Worm (Caenorhabditis elegans) whole organism, young adult: ENCODE data around the gene C14A4.12.
A peak's percentile ranks its signal among the peaks of the same experiment; 100 is the strongest.

Source experiments
- B0019.2 ChIP-seq: fragments of 200-800 bp; sonication (Bioruptor generic); conservative IDR thresholded peaks from 2 replicates; pipeline ENCODE4 v1.3.6; 2022; ENCODE audit warnings: missing genetic modification reagents, missing genetic modification characterization, missing compliant biosample characterization
- F23B12.7 ChIP-seq: sonication (generic microtip); optimal IDR thresholded peaks from 2 replicates; lab custom pipeline; 2017; ENCODE audit warnings: missing genetic modification characterization, mild to moderate bottlenecking, missing compliant biosample characterization, antibody characterized with exemption, moderate library complexity; ENCODE audit not compliant: insufficient read depth
- F52B5.7 ChIP-seq: sonication (generic microtip); optimal IDR thresholded peaks from 2 replicates; lab custom pipeline; 2016; ENCODE audit warnings: mild to moderate bottlenecking, missing genetic modification characterization, missing compliant biosample characterization
- F55B11.4 ChIP-seq: sonication (generic microtip); optimal IDR thresholded peaks from 2 replicates; lab custom pipeline; 2016; ENCODE audit warnings: missing compliant biosample characterization, missing genetic modification characterization, borderline replicate concordance; ENCODE audit not compliant: insufficient read depth
- F57C9.4 ChIP-seq: sonication (generic microtip); optimal IDR thresholded peaks from 2 replicates; lab custom pipeline; 2017; ENCODE audit warnings: mild to moderate bottlenecking, missing genetic modification characterization, missing compliant biosample characterization
- Y53F4B.3 ChIP-seq: fragments of 200-800 bp; sonication (Bioruptor generic); IDR thresholded peaks from 2 replicates; pipeline ENCODE4 v1.3.6; 2022; ENCODE audit warnings: missing genetic modification reagents, missing genetic modification characterization, missing compliant biosample characterization
- Y53G8AR.9 ChIP-seq: fragments of 200-800 bp; sonication (Bioruptor generic); conservative IDR thresholded peaks from 2 replicates; pipeline ENCODE4 v1.3.6; 2022; ENCODE audit warnings: missing genetic modification reagents, missing genetic modification characterization, missing compliant biosample characterization
- Y95B8A.8 ChIP-seq: fragments of 200-800 bp; sonication (Bioruptor generic); IDR thresholded peaks from 2 replicates; pipeline ENCODE4 v1.3.6; 2022; ENCODE audit warnings: missing genetic modification reagents, missing genetic modification characterization, missing compliant biosample characterization
- ZK185.1 ChIP-seq: sonication (generic microtip); optimal IDR thresholded peaks from 2 replicates; lab custom pipeline; 2016; ENCODE audit warnings: mild to moderate bottlenecking, missing genetic modification characterization, missing compliant biosample characterization; ENCODE audit not compliant: poor library complexity, severe bottlenecking
- ama-1 ChIP-seq, 3 experiments: fragments of 150-350 bp in 1 of 3; sonication (generic microtip) in 2 of 3; optimal IDR thresholded peaks; 2 replicates each; lab custom pipeline; 2014 to 2018; ENCODE audit warnings: missing biosample characterization in 2 of 3, missing genetic modification characterization in 2 of 3, missing genetic modification reagents in 2 of 3
- atf-7 ChIP-seq: sonication (generic microtip); optimal IDR thresholded peaks from 2 replicates; lab custom pipeline; 2017; ENCODE audit warnings: mild to moderate bottlenecking, missing genetic modification characterization, missing compliant biosample characterization
- athp-1 ChIP-seq: sonication (generic microtip); optimal IDR thresholded peaks from 2 replicates; lab custom pipeline; 2017; ENCODE audit warnings: mild to moderate bottlenecking, missing genetic modification characterization, missing compliant biosample characterization
- cebp-1 ChIP-seq, 2 experiments: fragments of 200-800 bp in 1 of 2; sonication (Bioruptor generic) in 1 of 2; sonication (generic microtip) in 1 of 2; IDR thresholded peaks in 1 of 2; optimal IDR thresholded peaks in 1 of 2; 2 replicates each; pipeline versions ENCODE4 v1.3.6 to Lab custom; 2017 to 2022; ENCODE audit warnings: missing compliant biosample characterization in 2 of 2, missing genetic modification characterization in 2 of 2, mild to moderate bottlenecking in 1 of 2, missing genetic modification reagents in 1 of 2, moderate library complexity in 1 of 2
- ceh-40 ChIP-seq: fragments of 200-800 bp; sonication (Bioruptor generic); IDR thresholded peaks from 2 replicates; pipeline ENCODE4 v1.3.6; 2022; ENCODE audit warnings: missing genetic modification characterization, missing compliant biosample characterization
- ceh-58 ChIP-seq: fragments of 200-800 bp; sonication (Bioruptor generic); IDR thresholded peaks from 2 replicates; pipeline ENCODE4 v1.3.6; 2022; ENCODE audit warnings: missing genetic modification characterization, missing compliant biosample characterization
- die-1 ChIP-seq: sonication (generic microtip); optimal IDR thresholded peaks from 2 replicates; lab custom pipeline; 2016; ENCODE audit warnings: missing genotype, mild to moderate bottlenecking, missing genetic modification characterization, missing compliant biosample characterization
- egl-18 ChIP-seq: fragments of 200-800 bp; sonication (Bioruptor generic); IDR thresholded peaks from 2 replicates; pipeline ENCODE4 v1.3.6; 2022; ENCODE audit warnings: missing genetic modification reagents, missing genetic modification characterization, missing compliant biosample characterization
- egl-44 ChIP-seq: fragments of 200-800 bp; sonication (Bioruptor generic); IDR thresholded peaks from 2 replicates; pipeline ENCODE4 v1.3.6; 2022; ENCODE audit warnings: missing genetic modification reagents, missing genetic modification characterization, missing compliant biosample characterization
- egrh-3 ChIP-seq: fragments of 200-800 bp; sonication (Bioruptor generic); IDR thresholded peaks from 2 replicates; pipeline ENCODE4 v1.3.6; 2022; ENCODE audit warnings: missing genetic modification reagents, missing genetic modification characterization, missing compliant biosample characterization
- ekl-4 ChIP-seq: fragments of 200-800 bp; sonication (Bioruptor generic); IDR thresholded peaks from 2 replicates; pipeline ENCODE4 v1.3.6; 2022; ENCODE audit warnings: missing genetic modification reagents, missing genetic modification characterization, missing compliant biosample characterization
- hrde-1 ChIP-seq: sonication (generic microtip); optimal IDR thresholded peaks from 2 replicates; lab custom pipeline; 2016; ENCODE audit warnings: missing genetic modification characterization, mild to moderate bottlenecking, missing compliant biosample characterization, moderate library complexity, missing genotype, missing genetic modification reagents, borderline replicate concordance
- lag-1 ChIP-seq: fragments of 200-800 bp; sonication (Bioruptor generic); IDR thresholded peaks from 2 replicates; pipeline ENCODE4 v1.3.6; 2022; ENCODE audit warnings: missing genetic modification reagents, missing genetic modification characterization, missing compliant biosample characterization
- let-526 ChIP-seq: fragments of 200-800 bp; sonication (Bioruptor generic); IDR thresholded peaks from 2 replicates; pipeline ENCODE4 v1.3.6; 2022; ENCODE audit warnings: missing genetic modification reagents, missing genetic modification characterization, missing compliant biosample characterization
- lin-26 ChIP-seq: fragments of 200-800 bp; sonication (Bioruptor generic); IDR thresholded peaks from 2 replicates; pipeline ENCODE4 v1.3.6; 2022; ENCODE audit warnings: missing genetic modification reagents, missing genetic modification characterization, missing compliant biosample characterization
- lsl-1 ChIP-seq: fragments of 200-800 bp; sonication (Bioruptor generic); optimal IDR thresholded peaks from 2 replicates; lab custom pipeline; 2018; ENCODE audit warnings: mild to moderate bottlenecking, missing genetic modification characterization, moderate library complexity, missing compliant biosample characterization
- madf-8 ChIP-seq: fragments of 200-800 bp; sonication (Bioruptor generic); conservative IDR thresholded peaks from 2 replicates; pipeline ENCODE4 v1.3.6; 2022; ENCODE audit warnings: missing genetic modification reagents, missing genetic modification characterization, missing compliant biosample characterization
- mcd-1 ChIP-seq: fragments of 200-800 bp; sonication (Bioruptor generic); IDR thresholded peaks from 2 replicates; pipeline ENCODE4 v1.3.6; 2022; ENCODE audit warnings: missing genetic modification reagents, missing genetic modification characterization, missing compliant biosample characterization
- mes-4 ChIP-seq: sonication (generic microtip); optimal IDR thresholded peaks from 2 replicates; lab custom pipeline; 2016; ENCODE audit warnings: missing genotype, missing genetic modification characterization, missing compliant biosample characterization
- nfya-1 ChIP-seq: sonication (generic microtip); optimal IDR thresholded peaks from 2 replicates; lab custom pipeline; 2017; ENCODE audit warnings: antibody characterized with exemption, missing compliant biosample characterization, missing genetic modification characterization, borderline replicate concordance; ENCODE audit not compliant: insufficient read depth
- nhr-120 ChIP-seq: fragments of 200-800 bp; sonication (Bioruptor generic); IDR thresholded peaks from 2 replicates; pipeline ENCODE4 v1.3.6; 2022; ENCODE audit warnings: missing genetic modification characterization, missing compliant biosample characterization
- nhr-80 ChIP-seq: sonication (generic microtip); optimal IDR thresholded peaks from 2 replicates; lab custom pipeline; 2016; ENCODE audit warnings: missing genetic modification characterization, missing compliant biosample characterization
- nhr-90 ChIP-seq: sonication (generic microtip); optimal IDR thresholded peaks from 2 replicates; lab custom pipeline; 2016; ENCODE audit warnings: missing genotype, mild to moderate bottlenecking, missing genetic modification characterization, missing compliant biosample characterization
- pha-4 ChIP-seq: fragments of 150-350 bp; sonication (generic microtip); optimal IDR thresholded peaks from 2 replicates; lab custom pipeline; 2014; ENCODE audit warnings: missing biosample characterization, missing genetic modification reagents, missing genetic modification characterization
- snpc-1.1 ChIP-seq: sonication (generic microtip); optimal IDR thresholded peaks from 2 replicates; lab custom pipeline; 2017; ENCODE audit warnings: missing genetic modification characterization, mild to moderate bottlenecking, missing compliant biosample characterization, antibody characterized with exemption, moderate library complexity, missing genotype, missing genetic modification reagents; ENCODE audit not compliant: insufficient read depth
- snpc-1.3 ChIP-seq: sonication (generic microtip); optimal IDR thresholded peaks from 2 replicates; lab custom pipeline; 2017; ENCODE audit warnings: missing genetic modification characterization, mild to moderate bottlenecking, missing compliant biosample characterization, antibody characterized with exemption, moderate library complexity, missing genotype, missing genetic modification reagents; ENCODE audit not compliant: insufficient read depth
- snpc-4 ChIP-seq, 5 experiments: fragments of 150-350 bp in 1 of 5; sonication (generic microtip) in 4 of 5; optimal IDR thresholded peaks; 2 replicates each; lab custom pipeline; 2014 to 2018; ENCODE audit warnings: missing genetic modification characterization in 5 of 5, missing biosample characterization in 3 of 5, antibody characterized with exemption in 2 of 5, mild to moderate bottlenecking in 2 of 5, missing compliant biosample characterization in 2 of 5, missing genotype in 2 of 5, moderate library complexity in 2 of 5, missing genetic modification reagents in 1 of 5
- sptf-2 ChIP-seq: fragments of 200-800 bp; sonication (Bioruptor generic); optimal IDR thresholded peaks from 2 replicates; lab custom pipeline; 2018; ENCODE audit warnings: mild to moderate bottlenecking, missing genetic modification characterization, missing compliant biosample characterization
- tlf-1 ChIP-seq: fragments of 200-800 bp; sonication (Bioruptor generic); optimal IDR thresholded peaks from 2 replicates; lab custom pipeline; 2018; ENCODE audit warnings: mild to moderate bottlenecking, missing genetic modification characterization, missing compliant biosample characterization
- xnd-1 ChIP-seq: sonication (generic microtip); optimal IDR thresholded peaks from 2 replicates; lab custom pipeline; 2016; ENCODE audit warnings: missing genotype, missing genetic modification reagents, missing genetic modification characterization, missing compliant biosample characterization
- ztf-28 ChIP-seq: fragments of 200-800 bp; sonication (Bioruptor generic); IDR thresholded peaks from 2 replicates; pipeline ENCODE4 v1.3.6; 2022; ENCODE audit warnings: missing genetic modification reagents, missing genetic modification characterization, missing compliant biosample characterization

C14A4.12 gene

DNA sequence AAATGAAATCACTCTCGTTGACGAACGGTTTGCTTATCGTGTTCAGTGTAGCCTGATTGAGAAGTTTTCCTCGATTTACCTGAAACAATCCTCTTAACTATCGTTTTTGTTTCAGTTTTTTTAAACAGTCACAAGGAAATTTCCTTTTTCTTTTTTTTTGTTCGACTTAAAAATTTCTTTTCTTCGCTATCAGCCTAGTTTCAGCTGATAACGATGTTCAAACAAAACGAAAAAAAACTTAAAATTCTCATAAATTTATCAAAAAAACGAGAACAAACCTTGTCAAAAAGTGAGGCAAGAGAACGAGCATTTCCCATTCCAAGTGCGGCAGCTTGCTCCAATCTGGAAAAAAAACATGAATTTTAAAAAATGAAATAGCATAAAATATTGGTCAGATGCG lies 40.7 kb downstream of the C14A4.12 start:
- TF ChIP-seq lag-1 (no peak), athp-1 (tag; lab: Kevin White, UChicago) (no peak), nhr-80 (peak; percentile 72)

DNA sequence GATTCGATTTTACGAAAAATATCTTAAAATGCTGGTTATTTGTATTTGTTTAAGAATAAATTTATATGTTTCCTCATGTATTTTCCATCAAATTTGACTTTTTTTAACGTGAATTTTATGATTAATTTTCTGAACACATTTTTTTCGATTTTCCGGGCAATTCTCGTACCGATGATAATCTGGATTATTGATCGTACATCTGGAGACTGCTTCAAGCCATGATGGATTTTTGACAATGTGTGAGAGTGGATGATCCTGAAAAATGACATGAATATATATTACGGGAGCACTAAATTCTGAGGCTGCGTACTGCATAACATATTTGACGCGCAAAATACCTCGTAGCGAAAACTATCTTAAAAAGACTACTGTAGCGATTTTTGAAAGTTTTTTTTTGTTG lies 41.6 kb downstream of the C14A4.12 start:
- TF ChIP-seq mcd-1 (GFP tag; lab: Robert Waterston, UW) (no peak), lag-1 (no peak), nhr-120 (GFP tag; lab: Robert Waterston, UW) (no peak), let-526 (GFP tag; lab: Robert Waterston, UW) (no peak), ceh-40 (GFP tag; lab: Robert Waterston, UW) (no peak), B0019.2 (GFP tag; lab: Robert Waterston, UW) (no peak), ZK185.1 (tag; lab: Kevin White, UChicago) (no peak), ama-1 (optimal IDR thresholded peaks at IDR 0.05; lab: Kevin White, UChicago) (no peak), ama-1 (GFP tag; optimal IDR thresholded peaks at IDR 0.05; lab: Kevin White, UChicago) (no peak), sptf-2 (no peak)

DNA sequence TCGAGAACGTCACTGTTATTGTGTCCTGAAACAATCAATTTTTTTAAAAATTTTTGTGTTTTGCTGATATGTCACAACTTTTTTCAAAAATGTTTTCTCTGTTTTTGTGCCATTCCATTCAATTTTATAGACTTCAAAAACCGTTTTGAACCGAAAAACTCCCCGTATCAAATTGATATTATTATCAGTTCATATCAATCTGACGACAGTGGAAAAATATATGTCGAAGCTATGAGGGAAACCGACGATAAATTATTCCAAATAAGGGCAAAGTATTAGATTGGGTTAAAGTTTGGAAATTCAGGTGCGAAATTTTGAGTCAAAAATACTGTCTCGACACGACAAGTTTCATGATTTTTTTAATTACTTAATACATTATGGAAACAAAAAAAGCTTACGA lies 43.6 kb downstream of the C14A4.12 start:
- no peak for TF ChIP-seq ekl-4 (GFP tag; lab: Robert Waterston, UW)
- peak; percentile 42 for TF ChIP-seq nhr-80
- TF ChIP-seq, all 124 proteins: peak for 1

DNA sequence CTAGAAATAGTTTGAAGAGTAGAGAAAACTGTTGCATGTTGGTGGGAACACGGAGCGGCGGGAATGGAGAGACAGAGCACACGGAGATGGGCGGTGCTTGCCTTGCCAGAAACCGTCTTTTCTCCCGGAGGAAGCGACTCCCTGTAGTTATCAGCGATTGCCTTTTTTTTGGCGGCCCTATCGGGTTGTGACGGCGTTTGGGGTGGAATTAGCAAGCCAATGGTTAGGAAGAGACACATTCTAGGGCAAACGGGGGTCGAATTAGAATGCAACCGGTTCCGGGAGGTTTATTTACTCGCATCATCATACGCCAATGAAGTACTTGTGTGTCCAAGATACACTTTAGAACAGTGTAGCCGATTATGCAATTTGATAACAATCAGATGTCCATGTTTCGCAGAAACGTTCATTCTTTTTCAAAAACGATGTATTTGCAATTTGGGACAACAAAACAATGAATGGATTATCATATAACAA lies 44.8 kb downstream of the C14A4.12 start, which contains the start of gene lact-3:
lact-3 (minus strand) TSS at position 51 of the 477 bp plus-strand sequence.
- peak; percentile 75 for TF ChIP-seq Y53G8AR.9 (GFP tag; lab: Robert Waterston, UW)
- TF ChIP-seq B0019.2 (GFP tag; lab: Robert Waterston, UW) = no peak
- no peak for TF ChIP-seq F52B5.7 (tag; lab: Kevin White, UChicago)
- no peak for TF ChIP-seq pha-4 (tag; lab: Kevin White, UChicago)
- no peak for TF ChIP-seq nhr-90 (tag; lab: Kevin White, UChicago)
- TF ChIP-seq atf-7 (tag; lab: Kevin White, UChicago) = no peak
- no peak for TF ChIP-seq snpc-1.1
- peak; percentile 80 for TF ChIP-seq hrde-1 (tag; lab: Kevin White, UChicago)
- no peak for TF ChIP-seq Y53F4B.3
- TF ChIP-seq ceh-58 (GFP tag; lab: Robert Waterston, UW) = no peak
- TF ChIP-seq xnd-1 (tag; lab: Kevin White, UChicago) = peak; percentile 37
- no peak for TF ChIP-seq ztf-28 (GFP tag; lab: Robert Waterston, UW)
- no peak for TF ChIP-seq egl-18 (GFP tag; lab: Robert Waterston, UW)
- TF ChIP-seq lsl-1 = peak; percentile 23
- peak; percentile 23 for TF ChIP-seq athp-1 (tag; lab: Kevin White, UChicago)
- no peak; the same call in 1 of the 2 replicates for TF ChIP-seq madf-8 (GFP tag; lab: Robert Waterston, UW)
- no peak for TF ChIP-seq mes-4 (tag; lab: Kevin White, UChicago)
- TF ChIP-seq F57C9.4 = no peak
- TF ChIP-seq tlf-1 (GFP tag; lab: Kevin White, UChicago) = peak; percentile 13
- TF ChIP-seq die-1 (tag; lab: Kevin White, UChicago) = no peak
- 0 out of 2 replicates have a peak, but pooled peaks have one; percentile 59 for TF ChIP-seq lin-26 (GFP tag; lab: Robert Waterston, UW)
- no peak for TF ChIP-seq F55B11.4 (tag; lab: Kevin White, UChicago)
- TF ChIP-seq egl-44 (GFP tag; lab: Robert Waterston, UW) = 0 out of 2 replicates have a peak, but pooled peaks have one; percentile 13
- TF ChIP-seq Y95B8A.8 (GFP tag; lab: Robert Waterston, UW) = 0 out of 2 replicates have a peak, but pooled peaks have one; percentile 41
- TF ChIP-seq snpc-1.3 (tag; lab: Kevin White, UChicago) = no peak
- TF ChIP-seq cebp-1 (GFP tag; IDR thresholded peaks at IDR 0.05; lab: Robert Waterston, UW) = no peak
- peak; percentile 38 for TF ChIP-seq cebp-1 (tag; optimal IDR thresholded peaks at IDR 0.05; lab: Kevin White, UChicago)
- no peak for TF ChIP-seq snpc-4 (GFP tag; optimal IDR thresholded peaks at IDR 0.05; lab: Kevin White, UChicago)
- no peak for TF ChIP-seq snpc-4 (tag; optimal IDR thresholded peaks at IDR 0.05; lab: Kevin White, UChicago)
- TF ChIP-seq egrh-3 (GFP tag; lab: Robert Waterston, UW) = no peak
- no peak for TF ChIP-seq F23B12.7
- no peak for TF ChIP-seq nfya-1 (tag; lab: Kevin White, UChicago)
